Worm (Caenorhabditis elegans) whole organism, L4 larva: ENCODE results near the gene F56D2.8.

Experiments
- cey-2 ChIP-seq: sonication (generic microtip); optimal IDR thresholded peaks from 3 replicates; lab custom pipeline; 2017; ENCODE audit warnings: missing genetic modification characterization, mild to moderate bottlenecking, missing compliant biosample characterization, antibody characterized with exemption, borderline replicate concordance; ENCODE audit not compliant: insufficient read depth
- fos-1 ChIP-seq: fragments of 150-350 bp; optimal IDR thresholded peaks from 2 replicates; lab custom pipeline; 2014; ENCODE audit warnings: missing biosample characterization, missing genetic modification characterization
- lin-15B ChIP-seq: fragments of 150-350 bp; sonication (generic microtip); optimal IDR thresholded peaks from 3 replicates; lab custom pipeline; 2014; ENCODE audit warnings: missing biosample characterization, missing genetic modification characterization
- pha-4 ChIP-seq, 2 experiments: fragments of 150-350 bp in 1 of 2; fragments of 200-800 bp in 1 of 2; sonication (Bioruptor generic) in 1 of 2; IDR thresholded peaks in 1 of 2; optimal IDR thresholded peaks in 1 of 2; 2 replicates each; pipeline versions ENCODE4 v1.3.6 to Lab custom; 2014 to 2022; ENCODE audit warnings: missing genetic modification characterization in 2 of 2, missing genetic modification reagents in 2 of 2, missing biosample characterization in 1 of 2, missing compliant biosample characterization in 1 of 2

- TF ChIP-seq cey-2 (tag; lab: Kevin White, UChicago) (no peak), pha-4 (GFP tag; IDR thresholded peaks at IDR 0.05; lab: Robert Waterston, UW) (no peak), pha-4 (tag; optimal IDR thresholded peaks at IDR 0.05; lab: Kevin White, UChicago) (no peak), lin-15B (no peak), fos-1 (no peak)
These were observed 18.3 kb downstream of the F56D2.8 start for ce11 chrIII:5564325-5564724.
